Fruit fly (Drosophila melanogaster) whole organism, embryonic: ENCODE results near the gene Spec2.

ENCODE experiments used
- Ada2b ChIP-seq: fragments of 200-800 bp; sonication (Bioruptor generic); IDR thresholded peaks from 2 replicates; pipeline ENCODE4 v1.3.6; 2022; ENCODE audit warnings: missing biosample characterization, missing genetic modification characterization
- Awh ChIP-seq: fragments of 200-800 bp; sonication (Bioruptor generic); IDR thresholded peaks from 2 replicates; pipeline ENCODE4, ENCODE4 v1.3.6; 2022; ENCODE audit warnings: missing biosample characterization, missing genetic modification characterization
- BEAF-32 ChIP-seq: fragments of 200-800 bp; sonication (Bioruptor generic); optimal IDR thresholded peaks from 3 replicates; lab custom pipeline; 2017; ENCODE audit warnings: missing biosample characterization, missing genetic modification characterization, mild to moderate bottlenecking, moderate library complexity, missing genetic modification reagents
- Blimp-1 ChIP-seq: fragments of 200-800 bp; sonication (Bioruptor generic); optimal IDR thresholded peaks from 3 replicates; lab custom pipeline; 2018; ENCODE audit warnings: missing biosample characterization, missing genetic modification characterization, mild to moderate bottlenecking, moderate library complexity, missing genetic modification reagents
- CG10209 ChIP-seq: fragments of 200-800 bp; sonication (Bioruptor generic); optimal IDR thresholded peaks from 3 replicates; lab custom pipeline; 2017; ENCODE audit warnings: missing biosample characterization, mild to moderate bottlenecking, missing genetic modification characterization, missing genetic modification reagents
- CG10267 ChIP-seq: fragments of 200-800 bp; sonication (Bioruptor generic); optimal IDR thresholded peaks from 2 replicates; lab custom pipeline; 2018; ENCODE audit warnings: missing biosample characterization, mild to moderate bottlenecking, missing genetic modification characterization, moderate library complexity
- CG10431 ChIP-seq: fragments of 200-800 bp; sonication (Bioruptor generic); optimal IDR thresholded peaks from 3 replicates; lab custom pipeline; 2018; ENCODE audit warnings: missing biosample characterization, mild to moderate bottlenecking, missing genetic modification characterization
- CG11085 ChIP-seq: fragments of 200-800 bp; sonication (Bioruptor generic); IDR thresholded peaks from 2 replicates; pipeline ENCODE4 v1.3.6; 2022; ENCODE audit warnings: missing biosample characterization, missing genetic modification characterization
- CG11456 ChIP-seq: fragments of 200-800 bp; sonication (Bioruptor generic); IDR thresholded peaks from 3 replicates; pipeline ENCODE4 v1.3.6; 2022; ENCODE audit warnings: missing biosample characterization, missing genetic modification characterization
- CG11560 ChIP-seq: fragments of 200-800 bp; sonication (Bioruptor generic); IDR thresholded peaks from 3 replicates; pipeline ENCODE4 v1.3.6; 2022; ENCODE audit warnings: missing biosample characterization, missing genetic modification characterization
- CG13624 ChIP-seq: fragments of 200-800 bp; sonication (Bioruptor generic); optimal IDR thresholded peaks from 2 replicates; lab custom pipeline; 2016; ENCODE audit warnings: missing biosample characterization, missing genetic modification characterization
- CG14014 ChIP-seq: fragments of 200-800 bp; sonication (Bioruptor generic); IDR thresholded peaks from 2 replicates; pipeline ENCODE4 v1.3.6; 2022; ENCODE audit warnings: missing biosample characterization, missing genetic modification characterization
- CG15073 ChIP-seq: fragments of 200-800 bp; sonication (Bioruptor generic); optimal IDR thresholded peaks from 2 replicates; lab custom pipeline; 2016; ENCODE audit warnings: missing biosample characterization, missing genetic modification characterization
- CG17328 ChIP-seq: fragments of 200-800 bp; sonication (Bioruptor generic); IDR thresholded peaks from 2 replicates; pipeline ENCODE4 v1.3.6; 2022; ENCODE audit warnings: missing biosample characterization, missing genetic modification characterization
- CG17802 ChIP-seq: fragments of 200-800 bp; sonication (Bioruptor generic); optimal IDR thresholded peaks from 2 replicates; lab custom pipeline; 2018; ENCODE audit warnings: missing biosample characterization, mild to moderate bottlenecking, missing genetic modification characterization, moderate library complexity
- CG18599 ChIP-seq: fragments of 200-800 bp; sonication (Bioruptor generic); optimal IDR thresholded peaks from 3 replicates; lab custom pipeline; 2017; ENCODE audit warnings: missing biosample characterization, missing genetic modification characterization, mild to moderate bottlenecking, moderate library complexity, missing genetic modification reagents
- CG4328 ChIP-seq: fragments of 200-800 bp; sonication (Bioruptor generic); optimal IDR thresholded peaks from 3 replicates; lab custom pipeline; 2017; ENCODE audit warnings: missing biosample characterization, missing genetic modification reagents, missing genetic modification characterization
- CG4730 ChIP-seq: fragments of 200-800 bp; sonication (Bioruptor generic); IDR thresholded peaks from 2 replicates; pipeline ENCODE4 v1.3.6; 2022; ENCODE audit warnings: missing biosample characterization, missing genetic modification characterization
- CG6272 ChIP-seq: fragments of 200-800 bp; sonication (Bioruptor generic); IDR thresholded peaks from 2 replicates; pipeline ENCODE4 v1.3.6; 2022; ENCODE audit warnings: missing biosample characterization, missing genetic modification characterization
- CG6654 ChIP-seq: fragments of 200-800 bp; sonication (Bioruptor generic); optimal IDR thresholded peaks from 2 replicates; lab custom pipeline; 2017; ENCODE audit warnings: missing biosample characterization, mild to moderate bottlenecking, missing genetic modification characterization
- CG9609 ChIP-seq: fragments of 200-800 bp; sonication (Bioruptor generic); optimal IDR thresholded peaks from 3 replicates; lab custom pipeline; 2016; ENCODE audit warnings: missing biosample characterization, missing genetic modification characterization
- CG9797 ChIP-seq: fragments of 200-800 bp; sonication (Bioruptor generic); optimal IDR thresholded peaks from 3 replicates; lab custom pipeline; 2018; ENCODE audit warnings: missing biosample characterization, mild to moderate bottlenecking, missing genetic modification characterization
- Med ChIP-seq: fragments of 200-800 bp; sonication (Bioruptor generic); peaks from one replicate; lab custom pipeline; 2016; ENCODE audit warnings: missing biosample characterization, missing genetic modification characterization, mild to moderate bottlenecking, inconsistent platforms, moderate library complexity
- Mes4 ChIP-seq: fragments of 200-800 bp; sonication (Bioruptor generic); optimal IDR thresholded peaks from 2 replicates; lab custom pipeline; 2016; ENCODE audit warnings: missing biosample characterization, missing genetic modification characterization
- Pdp1 ChIP-seq, 2 experiments: fragments of 200-800 bp; sonication (Bioruptor generic); optimal IDR thresholded peaks; 3 replicates each; lab custom pipeline; 2016; ENCODE audit warnings: missing biosample characterization in 2 of 2, missing genetic modification characterization in 2 of 2, mild to moderate bottlenecking in 1 of 2, moderate library complexity in 1 of 2
- Ssrp ChIP-seq: fragments of 200-800 bp; sonication (Bioruptor generic); optimal IDR thresholded peaks from 2 replicates; lab custom pipeline; 2018; ENCODE audit warnings: missing biosample characterization, mild to moderate bottlenecking, missing genetic modification characterization, moderate library complexity
- ab ChIP-seq: fragments of 200-800 bp; sonication (Bioruptor generic); optimal IDR thresholded peaks from 2 replicates; lab custom pipeline; 2016; ENCODE audit warnings: missing biosample characterization, missing genetic modification characterization
- ac ChIP-seq: fragments of 200-800 bp; sonication (Bioruptor generic); optimal IDR thresholded peaks from 3 replicates; lab custom pipeline; 2017; ENCODE audit warnings: missing biosample characterization, mild to moderate bottlenecking, missing genetic modification characterization
- ap ChIP-seq: fragments of 200-800 bp; sonication (Bioruptor generic); IDR thresholded peaks from 2 replicates; pipeline ENCODE4 v1.3.6; 2022; ENCODE audit warnings: missing biosample characterization, missing genetic modification characterization
- bbx ChIP-seq: fragments of 200-800 bp; sonication (Bioruptor generic); IDR thresholded peaks from 2 replicates; pipeline ENCODE4 v1.3.6; 2022; ENCODE audit warnings: missing biosample characterization, missing genetic modification characterization; ENCODE audit not compliant: partially characterized antibody
- cato ChIP-seq: fragments of 200-800 bp; sonication (Bioruptor generic); optimal IDR thresholded peaks from 2 replicates; lab custom pipeline; 2016; ENCODE audit warnings: missing biosample characterization, missing genetic modification characterization, borderline replicate concordance
- ci ChIP-seq: fragments of 200-800 bp; sonication (Bioruptor generic); IDR thresholded peaks from 3 replicates; pipeline ENCODE4 v1.3.6; 2022; ENCODE audit warnings: missing biosample characterization, missing genetic modification characterization
- corto ChIP-seq: fragments of 200-800 bp; sonication (Bioruptor generic); optimal IDR thresholded peaks from 2 replicates; lab custom pipeline; 2016; ENCODE audit warnings: missing biosample characterization, mild to moderate bottlenecking, missing genetic modification characterization, moderate library complexity
- cwo ChIP-seq: fragments of 200-800 bp; sonication (Bioruptor generic); optimal IDR thresholded peaks from 3 replicates; lab custom pipeline; 2017; ENCODE audit warnings: missing biosample characterization, missing genetic modification characterization, mild to moderate bottlenecking, moderate library complexity, missing genetic modification reagents
- dati ChIP-seq: fragments of 200-800 bp; sonication (Bioruptor generic); IDR thresholded peaks from 2 replicates; pipeline ENCODE4 v1.3.6; 2022; ENCODE audit warnings: missing biosample characterization, missing genetic modification characterization
- fd96Cb ChIP-seq: fragments of 200-800 bp; sonication (Bioruptor generic); optimal IDR thresholded peaks from 2 replicates; lab custom pipeline; 2018; ENCODE audit warnings: missing biosample characterization, mild to moderate bottlenecking, missing genetic modification characterization, moderate library complexity
- grau ChIP-seq: fragments of 200-800 bp; optimal IDR thresholded peaks from 3 replicates; lab custom pipeline; 2019; ENCODE audit warnings: missing biosample characterization, mild to moderate bottlenecking, missing genetic modification characterization, moderate library complexity
- grn ChIP-seq: fragments of 200-800 bp; sonication (Bioruptor generic); optimal IDR thresholded peaks from 3 replicates; lab custom pipeline; 2017; ENCODE audit warnings: missing biosample characterization, missing genetic modification characterization
- hkb ChIP-seq, 2 experiments: fragments of 200-800 bp in 1 of 2; fragments of >200 bp in 1 of 2; sonication (Bioruptor generic) in 1 of 2; IDR thresholded peaks in 1 of 2; optimal IDR thresholded peaks in 1 of 2; 2 replicates each; pipeline versions ENCODE4 v1.3.6 to Lab custom; 2017 to 2022; ENCODE audit warnings: missing biosample characterization in 1 of 2, missing genetic modification characterization in 1 of 2
- lola ChIP-seq, 3 experiments: fragments of >200 bp in 2 of 3; fragments of 200-800 bp in 1 of 3; sonication (Bioruptor generic) in 1 of 3; optimal IDR thresholded peaks; 2 replicates each; lab custom pipeline; 2017 to 2019; ENCODE audit warnings: missing biosample characterization in 3 of 3, missing genetic modification characterization in 3 of 3, mild to moderate bottlenecking in 1 of 3, moderate library complexity in 1 of 3
- odd ChIP-seq: fragments of 200-800 bp; sonication (Bioruptor generic); optimal IDR thresholded peaks from 2 replicates; lab custom pipeline; 2017; ENCODE audit warnings: missing biosample characterization, mild to moderate bottlenecking, missing genetic modification characterization
- pum ChIP-seq: fragments of 200-800 bp; sonication (Bioruptor generic); optimal IDR thresholded peaks from 2 replicates; lab custom pipeline; 2016; ENCODE audit warnings: missing biosample characterization, missing genetic modification characterization
- rib ChIP-seq: fragments of 200-800 bp; sonication (Bioruptor generic); IDR thresholded peaks from 2 replicates; pipeline ENCODE4 v1.3.6; 2022; ENCODE audit warnings: missing biosample characterization, missing genetic modification characterization
- tap ChIP-seq: fragments of 200-800 bp; optimal IDR thresholded peaks from 3 replicates; lab custom pipeline; 2019; ENCODE audit warnings: missing biosample characterization, mild to moderate bottlenecking, missing genetic modification characterization, moderate library complexity
- tgo ChIP-seq: fragments of 200-800 bp; sonication (Bioruptor generic); IDR thresholded peaks from 3 replicates; pipeline ENCODE4 v1.3.6; 2022; ENCODE audit warnings: missing biosample characterization, missing genetic modification characterization
- tio ChIP-seq: fragments of 200-800 bp; sonication (Bioruptor generic); optimal IDR thresholded peaks from 2 replicates; lab custom pipeline; 2017; ENCODE audit warnings: missing biosample characterization, missing genetic modification characterization, inconsistent platforms
- tll ChIP-seq, 2 experiments: fragments of 200-800 bp in 1 of 2; fragments of >200 bp in 1 of 2; sonication (Bioruptor generic) in 1 of 2; optimal IDR thresholded peaks; 2 replicates each; lab custom pipeline; 2017 to 2019; ENCODE audit warnings: missing biosample characterization in 2 of 2, missing genetic modification characterization in 2 of 2, mild to moderate bottlenecking in 1 of 2, moderate library complexity in 1 of 2
- ttk ChIP-seq: fragments of 200-800 bp; sonication (Bioruptor generic); IDR thresholded peaks from 2 replicates; pipeline ENCODE4 v2.1.2; 2022; ENCODE audit warnings: missing biosample characterization, missing genetic modification characterization
- wdn ChIP-seq: fragments of 200-800 bp; sonication (Bioruptor generic); IDR thresholded peaks from 2 replicates; pipeline ENCODE4 v1.3.6; 2022; ENCODE audit warnings: missing biosample characterization, missing genetic modification characterization

Spec2 gene

dm6 chr3R:5606477-5606876, 17.4 kb downstream of the Spec2 start, which contains the start of gene asl (continued):
- TF ChIP-seq rib (GFP tag; lab: Robert Waterston, UW): peak; percentile 19; the same call in 1 of the 2 replicates
- no peak for TF ChIP-seq Blimp-1
- TF ChIP-seq CG15073 (GFP tag; lab: Kevin White, UChicago): no peak
- 0 out of 2 replicates have a peak, but pooled peaks have one; percentile 25 for TF ChIP-seq dati (GFP tag; lab: Robert Waterston, UW)
- TF ChIP-seq bbx (GFP tag; lab: Robert Waterston, UW): no peak
- TF ChIP-seq ap: 0 out of 2 replicates have a peak, but pooled peaks have one; percentile 21
- TF ChIP-seq corto: peak; percentile 25
- TF ChIP-seq CG4730 (GFP tag; lab: Robert Waterston, UW): 0 out of 2 replicates have a peak, but pooled peaks have one; percentile 6
- TF ChIP-seq Awh (GFP tag; lab: Robert Waterston, UW): 0 out of 2 replicates have a peak, but pooled peaks have one; percentile 21
- TF ChIP-seq ac (GFP tag; lab: Kevin White, UChicago): no peak
- TF ChIP-seq wdn (GFP tag; lab: Robert Waterston, UW): no peak
- peak; percentile 49 for TF ChIP-seq Ada2b
- TF ChIP-seq CG10209 (GFP tag; lab: Kevin White, UChicago): peak; percentile 44
- no peak for TF ChIP-seq grn (GFP tag; lab: Kevin White, UChicago)
- TF ChIP-seq ttk (GFP tag; lab: Robert Waterston, UW): no peak
- TF ChIP-seq CG9609 (GFP tag; lab: Kevin White, UChicago): peak; percentile 11
- no peak for TF ChIP-seq tio (GFP tag; lab: Kevin White, UChicago)
- TF ChIP-seq CG13624 (GFP tag; lab: Kevin White, UChicago): peak; percentile 49
- peak; percentile 61 for TF ChIP-seq fd96Cb
- TF ChIP-seq Med (GFP tag; lab: Kevin White, UChicago): peak; percentile 91
- TF ChIP-seq Mes4: peak; percentile 34
- peak; percentile 57 for TF ChIP-seq CG17328 (GFP tag; lab: Robert Waterston, UW)
- TF ChIP-seq cato: no peak
- TF ChIP-seq lola (GFP tag; optimal IDR thresholded peaks at IDR 0.05; lab: Kevin White, UChicago): peak in 2 of 3 experiments; percentile 71 to 98
- TF ChIP-seq CG9797: peak; percentile 61
- TF ChIP-seq CG4328: peak; percentile 7
- TF ChIP-seq ab (GFP tag; lab: Kevin White, UChicago): no peak
- TF ChIP-seq CG17802 (tag; lab: Kevin White, UChicago): peak; percentile 90
- peak; percentile 54; the same call in 1 of the 2 replicates for TF ChIP-seq CG11085 (GFP tag; lab: Robert Waterston, UW)
- TF ChIP-seq CG11560 (tag; lab: Robert Waterston, UW): no peak
- TF ChIP-seq tll (GFP tag; optimal IDR thresholded peaks at IDR 0.05; lab: Kevin White, UChicago): no peak
- TF ChIP-seq tgo (GFP tag; lab: Robert Waterston, UW): peak; percentile 68; the same call in 2 of the 3 replicates
- TF ChIP-seq CG6272 (GFP tag; lab: Robert Waterston, UW): peak; percentile 47
- no peak for TF ChIP-seq CG18599 (GFP tag; lab: Kevin White, UChicago)
- no peak for TF ChIP-seq odd (GFP tag; lab: Kevin White, UChicago)
- peak; percentile 80 for TF ChIP-seq CG10267 (tag; lab: Kevin White, UChicago)
- TF ChIP-seq pum (GFP tag; lab: Kevin White, UChicago): peak; percentile 33
- peak; percentile 57 for TF ChIP-seq Ssrp (tag; lab: Kevin White, UChicago)
- peak; percentile 57; the same call in 1 of the 2 replicates for TF ChIP-seq CG14014
- peak; percentile 22 for TF ChIP-seq cwo
- TF ChIP-seq CG10431 (GFP tag; lab: Kevin White, UChicago): peak; percentile 48
- TF ChIP-seq CG11456: 0 out of 3 replicates have a peak, but pooled peaks have one; percentile 45
- TF ChIP-seq Pdp1 (GFP tag; optimal IDR thresholded peaks at IDR 0.05; lab: Kevin White, UChicago): peak; percentile 54 to 59
- TF ChIP-seq ci (GFP tag; lab: Robert Waterston, UW): 0 out of 3 replicates have a peak, but pooled peaks have one; percentile 44
- TF ChIP-seq CG6654 (GFP tag; lab: Kevin White, UChicago): peak; percentile 38
- no peak for TF ChIP-seq hkb (optimal IDR thresholded peaks at IDR 0.05; lab: Kevin White, UChicago)
- TF ChIP-seq hkb (GFP tag; IDR thresholded peaks at IDR 0.05; lab: Robert Waterston, UW): peak; percentile 26; the same call in 1 of the 2 replicates
- peak; percentile 78 for TF ChIP-seq grau (tag; lab: Kevin White, UChicago)
- peak; percentile 53 for TF ChIP-seq BEAF-32 (GFP tag; lab: Kevin White, UChicago)
- no peak for TF ChIP-seq tap (tag; lab: Kevin White, UChicago)
